Fruit fly (Drosophila melanogaster): ENCODE measurements around the gene dac.

- TF ChIP-seq psq (optimal IDR thresholded peaks at IDR 0.05) (no peak), insv (optimal IDR thresholded peaks at IDR 0.05) (no peak), h (optimal IDR thresholded peaks at IDR 0.05) (no peak)
Observed at dm6 chr2L:16485643-16486000, at the start of gene dac.

Measured in Kc167 (cell line).